Worm (Caenorhabditis elegans): ENCODE data around the gene col-73.
"Not testable (repeated sequence)": the region's sequence is repeated elsewhere in the genome, so short reads cannot be mapped to it uniquely, and the experiment has no call there.

DNA sequence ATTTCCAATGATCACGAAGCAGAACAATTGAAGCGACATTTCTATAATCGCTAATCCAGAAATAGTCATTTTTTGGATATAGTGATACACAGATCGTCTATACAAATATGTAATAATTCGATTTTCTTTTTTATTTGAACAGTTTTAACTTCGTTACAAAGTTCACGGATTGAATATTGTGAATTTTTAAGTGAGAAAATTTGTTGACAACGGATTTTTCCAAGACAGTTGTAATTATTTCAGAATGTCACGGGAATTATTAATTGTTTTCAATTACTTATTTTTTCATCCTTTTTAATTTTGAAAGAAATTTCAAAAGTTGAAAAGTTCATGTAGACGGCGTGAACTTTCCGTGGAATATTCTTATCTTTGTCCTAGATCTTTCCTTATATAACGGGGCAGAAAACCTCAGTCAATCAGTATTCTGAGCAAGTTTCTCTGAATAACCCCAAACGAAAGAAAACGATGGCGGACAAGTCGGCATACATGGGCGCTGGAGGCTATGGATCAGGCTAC lies 30.7 kb downstream of the col-73 start, which contains the start of the genes T23B7.2 and nspd-4:
- TF ChIP-seq nhr-25, nhr-11, lin-39, nhr-237, ceh-82 (tag; optimal IDR thresholded peaks at IDR 0.05): not testable (repeated sequence)
